Worm (Caenorhabditis elegans) whole organism, L4 larva: ENCODE data around the gene aff-1.

Experiments
- D1046.2 ChIP-seq: fragments of 200-800 bp; sonication (Bioruptor generic); IDR thresholded peaks from 2 replicates; pipeline ENCODE4 v1.3.6; 2022; ENCODE audit warnings: missing genetic modification characterization, missing compliant biosample characterization
- F10B5.3 ChIP-seq: sonication (generic microtip); optimal IDR thresholded peaks from 2 replicates; lab custom pipeline; 2016; ENCODE audit warnings: mild to moderate bottlenecking, missing genetic modification characterization, missing compliant biosample characterization
- T26A8.4 ChIP-seq: fragments of 200-800 bp; sonication (Bioruptor generic); IDR thresholded peaks from 2 replicates; pipeline ENCODE4 v1.3.6; 2022; ENCODE audit warnings: missing genetic modification characterization, missing compliant biosample characterization
- Y48G9A.11 ChIP-seq: fragments of 200-800 bp; sonication (Bioruptor generic); IDR thresholded peaks from 2 replicates; pipeline ENCODE4 v1.3.6; 2022; ENCODE audit warnings: missing genetic modification reagents, missing genetic modification characterization, missing compliant biosample characterization
- Y75B8A.6 ChIP-seq: fragments of 200-800 bp; sonication (Bioruptor generic); IDR thresholded peaks from 2 replicates; pipeline ENCODE4 v1.3.6; 2022; ENCODE audit warnings: missing genetic modification reagents, missing genetic modification characterization, missing compliant biosample characterization
- ZK546.5 ChIP-seq, 2 experiments: sonication (generic microtip); optimal IDR thresholded peaks; 2 replicates each; lab custom pipeline; 2017; ENCODE audit warnings: missing biosample characterization in 2 of 2, missing genetic modification characterization in 2 of 2
- aha-1 ChIP-seq: fragments of 150-350 bp; peaks from one replicate; lab custom pipeline; 2014; ENCODE audit warnings: missing biosample characterization, missing genetic modification characterization
- aly-2 ChIP-seq: sonication (generic microtip); optimal IDR thresholded peaks from 2 replicates; lab custom pipeline; 2018; ENCODE audit warnings: missing biosample characterization, missing genetic modification characterization
- ama-1 ChIP-seq: fragments of 150-350 bp; optimal IDR thresholded peaks from 2 replicates; lab custom pipeline; 2014; ENCODE audit warnings: inconsistent platforms, mixed read lengths
- ceh-20 ChIP-seq: fragments of 200-800 bp; sonication (Bioruptor generic); IDR thresholded peaks from 2 replicates; pipeline ENCODE4 v1.3.6; 2022; ENCODE audit warnings: missing genetic modification reagents, missing genetic modification characterization, missing compliant biosample characterization
- ceh-28 ChIP-seq: fragments of 150-350 bp; optimal IDR thresholded peaks from 2 replicates; lab custom pipeline; 2014; ENCODE audit warnings: missing biosample characterization, missing genetic modification reagents, missing genetic modification characterization
- ceh-44 ChIP-seq: fragments of 200-800 bp; sonication (Bioruptor generic); IDR thresholded peaks from 2 replicates; pipeline ENCODE4 v1.3.6; 2022; ENCODE audit warnings: missing genetic modification reagents, missing genetic modification characterization, missing compliant biosample characterization
- ceh-62 ChIP-seq: sonication (generic microtip); optimal IDR thresholded peaks from 2 replicates; lab custom pipeline; 2017; ENCODE audit warnings: missing biosample characterization, missing genetic modification characterization
- ceh-82 ChIP-seq: sonication (generic microtip); optimal IDR thresholded peaks from 2 replicates; lab custom pipeline; 2017; ENCODE audit warnings: missing biosample characterization, missing genetic modification characterization
- ctbp-1 ChIP-seq: fragments of 200-800 bp; sonication (Bioruptor generic); IDR thresholded peaks from 2 replicates; pipeline ENCODE4 v1.3.6; 2022; ENCODE audit warnings: missing genetic modification reagents, missing genetic modification characterization, missing compliant biosample characterization
- daf-12 ChIP-seq: fragments of 150-350 bp; optimal IDR thresholded peaks from 2 replicates; lab custom pipeline; 2014; ENCODE audit warnings: missing biosample characterization, missing genetic modification reagents, missing genetic modification characterization
- daf-8 ChIP-seq: fragments of 200-800 bp; sonication (Bioruptor generic); IDR thresholded peaks from 2 replicates; pipeline ENCODE4 v1.3.6; 2022; ENCODE audit warnings: missing genetic modification characterization, missing compliant biosample characterization
- dmd-8 ChIP-seq: fragments of 200-800 bp; sonication (Bioruptor generic); IDR thresholded peaks from 2 replicates; pipeline ENCODE4 v1.3.6; 2022; ENCODE audit warnings: missing genetic modification characterization, missing compliant biosample characterization
- dve-1 ChIP-seq: sonication (generic microtip); optimal IDR thresholded peaks from 2 replicates; lab custom pipeline; 2017; ENCODE audit warnings: antibody characterized with exemption, mild to moderate bottlenecking, missing genetic modification characterization, missing compliant biosample characterization; ENCODE audit not compliant: insufficient read depth
- fkh-10 ChIP-seq: fragments of 150-350 bp; optimal IDR thresholded peaks from 2 replicates; lab custom pipeline; 2014; ENCODE audit warnings: missing biosample characterization, missing genetic modification reagents, missing genetic modification characterization
- fos-1 ChIP-seq: fragments of 150-350 bp; optimal IDR thresholded peaks from 2 replicates; lab custom pipeline; 2014; ENCODE audit warnings: missing biosample characterization, missing genetic modification characterization
- hlh-11 ChIP-seq: fragments of 200-800 bp; sonication (Bioruptor generic); optimal IDR thresholded peaks from 2 replicates; lab custom pipeline; 2018; ENCODE audit warnings: mild to moderate bottlenecking, missing genetic modification characterization, missing compliant biosample characterization
- jun-1 ChIP-seq: fragments of 150-350 bp; optimal IDR thresholded peaks from 2 replicates; lab custom pipeline; 2014; ENCODE audit warnings: missing biosample characterization, missing genetic modification reagents, missing genetic modification characterization
- lim-7 ChIP-seq: fragments of 200-800 bp; sonication (Bioruptor generic); IDR thresholded peaks from 2 replicates; pipeline ENCODE4 v1.3.6; 2022; ENCODE audit warnings: missing genetic modification characterization, missing compliant biosample characterization
- lin-13 ChIP-seq: fragments of 150-350 bp; optimal IDR thresholded peaks from 2 replicates; lab custom pipeline; 2014; ENCODE audit warnings: missing biosample characterization, missing genetic modification reagents, missing genetic modification characterization
- lin-15B ChIP-seq: fragments of 150-350 bp; sonication (generic microtip); optimal IDR thresholded peaks from 3 replicates; lab custom pipeline; 2014; ENCODE audit warnings: missing biosample characterization, missing genetic modification characterization
- lin-38 ChIP-seq: fragments of 200-800 bp; sonication (Bioruptor generic); IDR thresholded peaks from 2 replicates; pipeline ENCODE4 v1.3.6; 2022; ENCODE audit warnings: missing genetic modification reagents, missing genetic modification characterization, missing compliant biosample characterization
- lsy-2 ChIP-seq, 2 experiments: fragments of 150-350 bp in 1 of 2; sonication (generic microtip) in 1 of 2; optimal IDR thresholded peaks; 2 replicates each; lab custom pipeline; 2014 to 2017; ENCODE audit warnings: missing biosample characterization in 2 of 2, missing genetic modification characterization in 2 of 2
- mdl-1 ChIP-seq, 2 experiments: fragments of 150-350 bp in 1 of 2; sonication (generic microtip) in 1 of 2; optimal IDR thresholded peaks; 2 replicates each; lab custom pipeline; 2014 to 2017; ENCODE audit warnings: missing biosample characterization in 2 of 2, missing genetic modification characterization in 2 of 2
- mdt-29 ChIP-seq: fragments of 200-800 bp; sonication (Bioruptor generic); IDR thresholded peaks from 2 replicates; pipeline ENCODE4 v1.3.6; 2022; ENCODE audit warnings: missing genetic modification reagents, missing genetic modification characterization, missing compliant biosample characterization
- mxl-2 ChIP-seq: fragments of 200-800 bp; sonication (Bioruptor generic); conservative IDR thresholded peaks from 2 replicates; pipeline ENCODE4 v1.3.6; 2022; ENCODE audit warnings: missing genetic modification reagents, missing genetic modification characterization, missing compliant biosample characterization
- nhr-102 ChIP-seq: sonication (generic microtip); optimal IDR thresholded peaks from 2 replicates; lab custom pipeline; 2016; ENCODE audit warnings: mild to moderate bottlenecking, missing genetic modification characterization, moderate library complexity, missing compliant biosample characterization
- nhr-11 ChIP-seq: fragments of 150-350 bp; optimal IDR thresholded peaks from 2 replicates; lab custom pipeline; 2014; ENCODE audit warnings: missing biosample characterization, missing genetic modification characterization
- nhr-111 ChIP-seq: fragments of 200-800 bp; sonication (Bioruptor generic); optimal IDR thresholded peaks from 2 replicates; lab custom pipeline; 2018; ENCODE audit warnings: mild to moderate bottlenecking, missing genetic modification characterization, missing compliant biosample characterization
- nhr-237 ChIP-seq: sonication (generic microtip); optimal IDR thresholded peaks from 2 replicates; lab custom pipeline; 2017; ENCODE audit warnings: missing biosample characterization, missing genetic modification characterization
- nhr-28 ChIP-seq: fragments of 150-350 bp; optimal IDR thresholded peaks from 2 replicates; lab custom pipeline; 2014; ENCODE audit warnings: missing biosample characterization, missing genetic modification characterization
- nhr-48 ChIP-seq: sonication (generic microtip); optimal IDR thresholded peaks from 2 replicates; lab custom pipeline; 2016; ENCODE audit warnings: mild to moderate bottlenecking, missing genetic modification characterization, missing compliant biosample characterization
- nhr-76 ChIP-seq: fragments of 150-350 bp; optimal IDR thresholded peaks from 2 replicates; lab custom pipeline; 2014; ENCODE audit warnings: missing biosample characterization, missing genetic modification characterization
- php-3 ChIP-seq: fragments of 200-800 bp; sonication (Bioruptor generic); IDR thresholded peaks from 2 replicates; pipeline ENCODE4 v1.3.6; 2022; ENCODE audit warnings: missing genetic modification reagents, missing genetic modification characterization, missing compliant biosample characterization
- saeg-2 ChIP-seq: fragments of 200-800 bp; sonication (Bioruptor generic); IDR thresholded peaks from 2 replicates; pipeline ENCODE4 v1.3.6; 2022; ENCODE audit warnings: missing genetic modification reagents, missing genetic modification characterization, missing compliant biosample characterization
- sdz-12 ChIP-seq: fragments of 200-800 bp; sonication (Bioruptor generic); optimal IDR thresholded peaks from 2 replicates; lab custom pipeline; 2018; ENCODE audit warnings: mild to moderate bottlenecking, missing genetic modification characterization, missing compliant biosample characterization
- snpc-4 ChIP-seq: fragments of 150-350 bp; optimal IDR thresholded peaks from 2 replicates; lab custom pipeline; 2014; ENCODE audit warnings: missing biosample characterization, missing genetic modification characterization
- spr-1 ChIP-seq: sonication (generic microtip); optimal IDR thresholded peaks from 2 replicates; lab custom pipeline; 2016; ENCODE audit warnings: mild to moderate bottlenecking, missing genetic modification characterization, missing compliant biosample characterization
- spr-3 ChIP-seq: fragments of 200-800 bp; sonication (Bioruptor generic); optimal IDR thresholded peaks from 2 replicates; lab custom pipeline; 2018; ENCODE audit warnings: mild to moderate bottlenecking, missing genetic modification characterization, missing compliant biosample characterization
- tag-97 ChIP-seq: fragments of 200-800 bp; sonication (Bioruptor generic); IDR thresholded peaks from 2 replicates; pipeline ENCODE4 v1.3.6; 2022; ENCODE audit warnings: missing genetic modification characterization, missing compliant biosample characterization
- unc-39 ChIP-seq: sonication (generic microtip); optimal IDR thresholded peaks from 2 replicates; lab custom pipeline; 2017; ENCODE audit warnings: missing biosample characterization, missing genetic modification characterization
- vab-7 ChIP-seq: fragments of 200-800 bp; sonication (Bioruptor generic); IDR thresholded peaks from 2 replicates; pipeline ENCODE4 v1.3.6; 2022; ENCODE audit warnings: missing genetic modification reagents, missing genetic modification characterization, missing compliant biosample characterization
- zfp-2 ChIP-seq: sonication (generic microtip); optimal IDR thresholded peaks from 2 replicates; lab custom pipeline; 2016; ENCODE audit warnings: mild to moderate bottlenecking, missing genetic modification characterization, missing compliant biosample characterization
- zip-11 ChIP-seq: fragments of 200-800 bp; sonication (Bioruptor generic); IDR thresholded peaks from 2 replicates; pipeline ENCODE4 v1.3.6; 2022; ENCODE audit warnings: missing genetic modification characterization, missing compliant biosample characterization
- zip-2 ChIP-seq: fragments of 150-350 bp; optimal IDR thresholded peaks from 2 replicates; lab custom pipeline; 2014; ENCODE audit warnings: missing biosample characterization, missing genetic modification characterization
- ztf-7 ChIP-seq: fragments of 150-350 bp; optimal IDR thresholded peaks from 2 replicates; lab custom pipeline; 2014; ENCODE audit warnings: missing biosample characterization, missing genetic modification characterization

Gene aff-1

ce11 chrII:6853059-6853466, 10.5 kb downstream of the aff-1 start (continued):
- no peak for TF ChIP-seq ceh-82 (tag; lab: Kevin White, UChicago)
- TF ChIP-seq F10B5.3 (tag; lab: Kevin White, UChicago): no peak
- TF ChIP-seq dmd-8 (GFP tag; lab: Robert Waterston, UW): peak; percentile 81
- peak; percentile 6 for TF ChIP-seq lin-13
- no peak for TF ChIP-seq daf-12 (tag; lab: Kevin White, UChicago)
- no peak for TF ChIP-seq ceh-28 (tag; lab: Kevin White, UChicago)
- TF ChIP-seq nhr-237 (tag; lab: Kevin White, UChicago): no peak
- no peak for TF ChIP-seq ceh-62
- peak; percentile 5 for TF ChIP-seq ztf-7 (tag; lab: Kevin White, UChicago)
- TF ChIP-seq Y75B8A.6 (GFP tag; lab: Robert Waterston, UW): no peak
- peak; percentile 51 for TF ChIP-seq zip-2 (tag; lab: Kevin White, UChicago)
- TF ChIP-seq mxl-2 (GFP tag; lab: Robert Waterston, UW): 0 out of 2 replicates have a peak, but pooled peaks have one; percentile 4
- TF ChIP-seq tag-97 (GFP tag; lab: Robert Waterston, UW): no peak
- TF ChIP-seq aly-2 (tag; lab: Kevin White, UChicago): no peak
- TF ChIP-seq ZK546.5 (tag; optimal IDR thresholded peaks at IDR 0.05; lab: Kevin White, UChicago): no peak
- no peak for TF ChIP-seq zfp-2 (tag; lab: Kevin White, UChicago)
- peak; percentile 76 for TF ChIP-seq nhr-11
- no peak for TF ChIP-seq snpc-4 (tag; lab: Kevin White, UChicago)
- no peak for TF ChIP-seq ceh-44 (GFP tag; lab: Robert Waterston, UW)
- TF ChIP-seq fkh-10 (GFP tag; lab: Kevin White, UChicago): peak; percentile 17
- TF ChIP-seq dve-1 (tag; lab: Kevin White, UChicago): peak; percentile 59
- peak; percentile 71 for TF ChIP-seq hlh-11 (tag; lab: Kevin White, UChicago)
- TF ChIP-seq php-3 (GFP tag; lab: Robert Waterston, UW): peak; percentile 60
- TF ChIP-seq lin-38 (GFP tag; lab: Robert Waterston, UW): peak; percentile 68
- peak in 1 of 2 experiments; percentile 28 for TF ChIP-seq mdl-1 (tag; optimal IDR thresholded peaks at IDR 0.05; lab: Kevin White, UChicago)
- TF ChIP-seq sdz-12 (GFP tag; lab: Kevin White, UChicago): peak; percentile 83
- 0 out of 2 replicates have a peak, but pooled peaks have one; percentile 28 for TF ChIP-seq saeg-2
- TF ChIP-seq zip-11: 0 out of 2 replicates have a peak, but pooled peaks have one; percentile 36
- no peak for TF ChIP-seq daf-8
- peak; percentile 85 for TF ChIP-seq lim-7 (GFP tag; lab: Robert Waterston, UW)
- TF ChIP-seq lin-15B: no peak
- TF ChIP-seq mdt-29 (GFP tag; lab: Robert Waterston, UW): peak; percentile 65; the same call in 1 of the 2 replicates
- peak; percentile 52 for TF ChIP-seq nhr-111
- TF ChIP-seq nhr-76 (tag; lab: Kevin White, UChicago): no peak
- TF ChIP-seq Y48G9A.11 (GFP tag; lab: Robert Waterston, UW): peak; percentile 67
- peak; percentile 60; the same call in 1 of the 2 replicates for TF ChIP-seq D1046.2
- TF ChIP-seq ceh-20 (GFP tag; lab: Robert Waterston, UW): peak; percentile 70

ce11 chrII:6851938-6852337, 11.6 kb downstream of the aff-1 start, which contains the start of gene C04A2.15:
C04A2.15 (plus strand) TSS chrII:6852236.
- TF ChIP-seq jun-1: no peak
- peak; percentile 21 for TF ChIP-seq aha-1 (tag; lab: Kevin White, UChicago)

- no peak for TF ChIP-seq vab-7 (GFP tag; lab: Robert Waterston, UW)
- TF ChIP-seq lin-13: no peak
- no peak for TF ChIP-seq lin-38 (GFP tag; lab: Robert Waterston, UW)
- no peak for TF ChIP-seq fos-1 (tag; lab: Kevin White, UChicago)
- no peak for TF ChIP-seq unc-39 (tag; lab: Kevin White, UChicago)
- TF ChIP-seq nhr-28 (tag; lab: Kevin White, UChicago): peak; percentile 94
- TF ChIP-seq snpc-4 (tag; lab: Kevin White, UChicago): no peak
- TF ChIP-seq spr-1 (tag; lab: Kevin White, UChicago): no peak
- TF ChIP-seq lsy-2 (tag; optimal IDR thresholded peaks at IDR 0.05; lab: Kevin White, UChicago): peak; percentile 25 to 61
- no peak for TF ChIP-seq ctbp-1 (GFP tag; lab: Robert Waterston, UW)
- no peak for TF ChIP-seq nhr-102
- 0 out of 2 replicates have a peak, but pooled peaks have one; percentile 20 for TF ChIP-seq T26A8.4 (GFP tag; lab: Robert Waterston, UW)
- TF ChIP-seq ztf-7 (tag; lab: Kevin White, UChicago): no peak
- no peak for TF ChIP-seq mxl-2 (GFP tag; lab: Robert Waterston, UW)
- TF ChIP-seq nhr-48 (tag; lab: Kevin White, UChicago): peak; percentile 81
- TF ChIP-seq zip-11: no peak
- no peak for TF ChIP-seq spr-3 (GFP tag; lab: Kevin White, UChicago)
- no peak for TF ChIP-seq ama-1 (lab: Kevin White, UChicago)
Measured at ce11 chrII:6849308-6849707, 14.2 kb downstream of the aff-1 start.
